Worm (Caenorhabditis elegans): Measurements from ENCODE around the gene T15B7.1.

ce11 chrV:6839008-6839407, 3.5 kb upstream of the T15B7.1 start, which contains the start of gene hpo-8:
- no peak for TF ChIP-seq nhr-12 (tag; optimal IDR thresholded peaks at IDR 0.05)
- no peak for TF ChIP-seq elt-3 (tag; optimal IDR thresholded peaks at IDR 0.05)

Measured in whole organism, mixed stage, embryonic.